Worm (Caenorhabditis elegans) whole organism, mixed stage, embryonic: Measurements from ENCODE around the gene B0244.7.
A peak's percentile ranks its signal among the peaks of the same experiment; 100 is the strongest.

ENCODE experiments used
- M03D4.4 ChIP-seq: sonication (generic microtip); optimal IDR thresholded peaks from 2 replicates; lab custom pipeline; 2017; ENCODE audit warnings: mild to moderate bottlenecking, missing genetic modification characterization, missing compliant biosample characterization
- bed-3 ChIP-seq: fragments of 200-800 bp; sonication (Bioruptor generic); optimal IDR thresholded peaks from 3 replicates; lab custom pipeline; 2018; ENCODE audit warnings: mild to moderate bottlenecking, missing genetic modification characterization, moderate library complexity, missing compliant biosample characterization
- blmp-1 ChIP-seq: fragments of 150-350 bp; optimal IDR thresholded peaks from 2 replicates; lab custom pipeline; 2014; ENCODE audit warnings: missing biosample characterization, missing genetic modification characterization
- ceh-39 ChIP-seq: fragments of 150-350 bp; optimal IDR thresholded peaks from 2 replicates; lab custom pipeline; 2014; ENCODE audit warnings: missing biosample characterization, missing genetic modification characterization
- ceh-83 ChIP-seq: fragments of 200-800 bp; sonication (Bioruptor generic); optimal IDR thresholded peaks from 2 replicates; lab custom pipeline; 2018; ENCODE audit warnings: mild to moderate bottlenecking, missing genetic modification characterization, missing compliant biosample characterization
- ces-1 ChIP-seq: fragments of 150-350 bp; optimal IDR thresholded peaks from 2 replicates; lab custom pipeline; 2014; ENCODE audit warnings: missing biosample characterization, missing genetic modification reagents, missing genetic modification characterization
- cnd-1 ChIP-seq: fragments of 200-800 bp; sonication (Bioruptor generic); optimal IDR thresholded peaks from 2 replicates; lab custom pipeline; 2018; ENCODE audit warnings: mild to moderate bottlenecking, missing genetic modification characterization, missing compliant biosample characterization
- drap-1 ChIP-seq: fragments of 200-800 bp; sonication (Bioruptor generic); optimal IDR thresholded peaks from 3 replicates; lab custom pipeline; 2018; ENCODE audit warnings: mild to moderate bottlenecking, missing genetic modification characterization, missing compliant biosample characterization
- elt-1 ChIP-seq: sonication (generic microtip); optimal IDR thresholded peaks from 2 replicates; lab custom pipeline; 2017; ENCODE audit warnings: missing genetic modification characterization, mild to moderate bottlenecking, missing compliant biosample characterization, antibody characterized with exemption, moderate library complexity, borderline replicate concordance; ENCODE audit not compliant: insufficient read depth
- elt-3 ChIP-seq: fragments of 150-350 bp; optimal IDR thresholded peaks from 2 replicates; lab custom pipeline; 2014; ENCODE audit warnings: missing biosample characterization, missing genetic modification characterization
- flh-1 ChIP-seq: fragments of 200-800 bp; sonication (Bioruptor generic); optimal IDR thresholded peaks from 2 replicates; lab custom pipeline; 2018; ENCODE audit warnings: mild to moderate bottlenecking, missing genetic modification characterization, moderate library complexity, missing compliant biosample characterization
- ham-2 ChIP-seq: fragments of 200-800 bp; sonication (Bioruptor generic); optimal IDR thresholded peaks from 2 replicates; lab custom pipeline; 2018; ENCODE audit warnings: mild to moderate bottlenecking, missing genetic modification characterization, missing compliant biosample characterization
- hlh-1 ChIP-seq: fragments of 150-350 bp; optimal IDR thresholded peaks from 2 replicates; lab custom pipeline; 2014; ENCODE audit warnings: missing biosample characterization, missing genetic modification reagents, missing genetic modification characterization
- lin-13 ChIP-seq: fragments of 150-350 bp; optimal IDR thresholded peaks from 2 replicates; lab custom pipeline; 2014; ENCODE audit warnings: missing biosample characterization, missing genetic modification characterization
- lin-32 ChIP-seq: fragments of 200-800 bp; sonication (Bioruptor generic); optimal IDR thresholded peaks from 2 replicates; lab custom pipeline; 2018; ENCODE audit warnings: mild to moderate bottlenecking, missing genetic modification characterization, missing compliant biosample characterization
- lsy-2 ChIP-seq: fragments of 150-350 bp; optimal IDR thresholded peaks from 2 replicates; lab custom pipeline; 2014; ENCODE audit warnings: missing biosample characterization, missing genetic modification characterization
- mab-5 ChIP-seq: fragments of 150-350 bp; optimal IDR thresholded peaks from 2 replicates; lab custom pipeline; 2014; ENCODE audit warnings: missing biosample characterization, missing genetic modification characterization
- mep-1 ChIP-seq: fragments of 150-350 bp; optimal IDR thresholded peaks from 2 replicates; lab custom pipeline; 2017; ENCODE audit warnings: missing biosample characterization, missing genetic modification reagents, missing genetic modification characterization, inconsistent platforms
- mls-2 ChIP-seq: sonication (generic microtip); optimal IDR thresholded peaks from 2 replicates; lab custom pipeline; 2016; ENCODE audit warnings: mild to moderate bottlenecking, missing genetic modification characterization, moderate library complexity, missing compliant biosample characterization
- nhr-12 ChIP-seq: fragments of 150-350 bp; optimal IDR thresholded peaks from 2 replicates; lab custom pipeline; 2014; ENCODE audit warnings: missing biosample characterization, missing genetic modification characterization
- nhr-2 ChIP-seq: fragments of 150-350 bp; optimal IDR thresholded peaks from 2 replicates; lab custom pipeline; 2014; ENCODE audit warnings: missing biosample characterization, missing genetic modification characterization
- nhr-237 ChIP-seq: fragments of 150-350 bp; optimal IDR thresholded peaks from 2 replicates; lab custom pipeline; 2014; ENCODE audit warnings: missing biosample characterization, missing genetic modification characterization
- nhr-28 ChIP-seq: fragments of 150-350 bp; optimal IDR thresholded peaks from 2 replicates; lab custom pipeline; 2014; ENCODE audit warnings: missing biosample characterization, missing genetic modification characterization
- nhr-76 ChIP-seq: sonication (generic microtip); optimal IDR thresholded peaks from 2 replicates; lab custom pipeline; 2017; ENCODE audit warnings: missing biosample characterization, missing genetic modification characterization
- pha-4 ChIP-seq: fragments of 150-350 bp; optimal IDR thresholded peaks from 2 replicates; lab custom pipeline; 2018; ENCODE audit warnings: missing biosample characterization, missing genetic modification reagents, missing genetic modification characterization
- sem-2 ChIP-seq: fragments of 200-800 bp; sonication (Bioruptor generic); optimal IDR thresholded peaks from 2 replicates; lab custom pipeline; 2018; ENCODE audit warnings: mild to moderate bottlenecking, missing genetic modification characterization, missing compliant biosample characterization
- snpc-4 ChIP-seq: fragments of 150-350 bp; optimal IDR thresholded peaks from 2 replicates; lab custom pipeline; 2014; ENCODE audit warnings: missing biosample characterization, missing genetic modification characterization
- sptf-1 ChIP-seq: sonication (generic microtip); optimal IDR thresholded peaks from 2 replicates; lab custom pipeline; 2017; ENCODE audit warnings: mild to moderate bottlenecking, missing genetic modification characterization, moderate library complexity, missing compliant biosample characterization
- tbx-8 ChIP-seq: fragments of 200-800 bp; sonication (Bioruptor generic); optimal IDR thresholded peaks from 2 replicates; lab custom pipeline; 2018; ENCODE audit warnings: mild to moderate bottlenecking, missing genetic modification characterization, moderate library complexity, missing compliant biosample characterization
- unc-120 ChIP-seq: sonication (generic microtip); optimal IDR thresholded peaks from 2 replicates; lab custom pipeline; 2017; ENCODE audit warnings: missing genetic modification characterization, missing compliant biosample characterization; ENCODE audit not compliant: poor library complexity, severe bottlenecking
- unc-39 ChIP-seq: fragments of 150-350 bp; optimal IDR thresholded peaks from 2 replicates; lab custom pipeline; 2014; ENCODE audit warnings: missing biosample characterization, missing genetic modification characterization
- zip-8 ChIP-seq: fragments of 150-350 bp; optimal IDR thresholded peaks from 2 replicates; lab custom pipeline; 2014; ENCODE audit warnings: missing biosample characterization, missing genetic modification characterization
- ztf-11 ChIP-seq: fragments of 150-350 bp; optimal IDR thresholded peaks from 2 replicates; lab custom pipeline; 2014; ENCODE audit warnings: missing biosample characterization, missing genetic modification characterization

The B0244.7 gene

DNA sequence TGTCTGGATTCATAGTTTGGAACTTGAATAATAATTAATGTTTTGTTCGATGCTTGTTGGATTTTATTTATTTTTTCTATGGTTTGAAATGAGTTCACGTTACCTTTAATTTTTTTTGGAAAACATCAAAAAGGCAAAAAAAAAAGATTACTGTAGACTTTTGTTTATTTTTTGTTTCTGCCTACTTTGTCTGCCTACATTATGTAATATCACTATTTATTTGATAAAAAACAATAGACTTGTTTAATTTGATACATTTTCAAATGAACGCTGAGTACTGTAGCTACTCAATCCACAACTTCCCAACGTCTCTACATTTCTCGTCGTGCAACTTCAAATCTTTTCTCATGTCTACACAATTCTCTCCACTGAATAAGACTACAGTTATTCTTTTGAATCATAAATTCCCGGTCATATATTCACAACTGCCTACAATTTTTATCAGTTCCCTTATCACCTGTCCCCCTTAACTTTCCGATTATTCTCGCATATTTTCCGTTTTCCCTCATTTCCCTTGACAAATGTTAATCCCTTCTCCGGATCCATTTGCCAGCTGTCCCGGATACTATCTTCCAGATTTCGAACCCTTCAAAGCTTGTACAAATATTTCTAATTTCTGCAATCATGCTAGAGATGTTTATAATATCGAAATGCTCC is at the start of gene B0244.7, which contains the start of gene B0244.9:
TSS of gene B0244.7 (plus strand) at position 522 of the 657 bp plus-strand sequence.
TSS of gene B0244.9 (minus strand) at position 51 of the 657 bp plus-strand sequence.
- no peak for TF ChIP-seq unc-39 (tag; lab: Kevin White, UChicago)
- TF ChIP-seq sptf-1 (tag; lab: Kevin White, UChicago), result no peak
- no peak for TF ChIP-seq lsy-2 (tag; lab: Kevin White, UChicago)
- no peak for TF ChIP-seq zip-8 (tag; lab: Kevin White, UChicago)
- no peak for TF ChIP-seq ham-2 (GFP tag; lab: Kevin White, UChicago)
- TF ChIP-seq ces-1 (GFP tag; lab: Kevin White, UChicago), result no peak
- TF ChIP-seq nhr-76, result no peak
- no peak for TF ChIP-seq tbx-8 (GFP tag; lab: Kevin White, UChicago)
- TF ChIP-seq nhr-28 (tag; lab: Kevin White, UChicago), result no peak
- no peak for TF ChIP-seq hlh-1
- no peak for TF ChIP-seq elt-1 (tag; lab: Kevin White, UChicago)
- no peak for TF ChIP-seq ceh-39 (tag; lab: Kevin White, UChicago)

DNA sequence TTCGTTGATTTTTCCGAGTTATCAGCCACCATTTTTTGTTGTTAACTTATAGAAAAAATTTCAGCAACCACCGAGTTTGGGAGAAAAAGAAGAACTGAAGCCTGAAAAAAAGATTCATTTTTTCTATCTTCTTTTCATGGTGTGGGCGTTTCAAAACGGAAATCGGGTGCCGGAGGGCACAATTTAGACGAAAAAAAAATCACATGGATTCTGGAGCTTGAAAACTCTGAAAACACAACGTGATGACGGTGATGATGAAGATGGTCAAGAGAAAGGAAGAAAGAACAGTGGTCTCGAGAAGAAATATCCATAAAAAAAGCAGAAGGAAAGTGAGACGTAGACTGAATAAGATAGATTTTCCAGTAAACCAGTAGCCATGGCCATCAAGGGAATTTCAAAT is 47.3 kb upstream of the B0244.7 start, which contains the start of gene rcan-1:
TSS of gene rcan-1 (minus strand) at position 101 of the 400 bp plus-strand sequence.
- TF ChIP-seq mep-1 (no peak), unc-120 (tag; lab: Kevin White, UChicago) (no peak)

DNA sequence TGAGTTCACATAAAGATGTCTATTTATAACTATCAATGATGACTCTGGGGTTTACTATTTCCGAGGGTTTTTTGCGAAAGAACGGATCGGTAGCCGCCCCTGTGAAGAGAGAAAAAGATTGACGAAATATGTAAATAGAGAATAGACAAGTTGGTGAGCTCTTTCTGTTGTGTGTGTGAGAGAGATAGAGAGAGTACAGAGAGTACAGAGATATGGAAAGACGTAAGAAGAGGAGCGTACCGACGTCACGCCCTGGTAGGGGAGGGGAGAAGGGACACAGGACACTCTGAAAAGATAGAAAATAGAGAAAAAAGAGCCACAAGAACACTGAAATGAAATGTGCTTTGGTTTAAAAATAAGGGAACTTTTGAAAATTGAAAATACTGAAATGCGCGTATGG is 43.1 kb upstream of the B0244.7 start:
- TF ChIP-seq blmp-1 (tag; lab: Kevin White, UChicago), result no peak
- no peak for TF ChIP-seq sptf-1 (tag; lab: Kevin White, UChicago)
- no peak for TF ChIP-seq nhr-2 (tag; lab: Kevin White, UChicago)
- no peak for TF ChIP-seq mab-5
- no peak for TF ChIP-seq ceh-83
- no peak for TF ChIP-seq bed-3 (GFP tag; lab: Kevin White, UChicago)
- no peak for TF ChIP-seq drap-1 (GFP tag; lab: Kevin White, UChicago)
- no peak for TF ChIP-seq cnd-1 (tag; lab: Kevin White, UChicago)
- no peak for TF ChIP-seq elt-3 (tag; lab: Kevin White, UChicago)
- no peak for TF ChIP-seq zip-8 (tag; lab: Kevin White, UChicago)
- TF ChIP-seq ham-2 (GFP tag; lab: Kevin White, UChicago), result no peak
- no peak for TF ChIP-seq ztf-11
- peak; percentile 75 for TF ChIP-seq pha-4 (tag; lab: Kevin White, UChicago)
- peak; percentile 33 for TF ChIP-seq lsy-2 (tag; lab: Kevin White, UChicago)
- no peak for TF ChIP-seq flh-1 (GFP tag; lab: Kevin White, UChicago)
- TF ChIP-seq nhr-237, result no peak
- TF ChIP-seq mep-1, result no peak
- TF ChIP-seq ces-1 (GFP tag; lab: Kevin White, UChicago), result peak; percentile 27
- no peak for TF ChIP-seq elt-1 (tag; lab: Kevin White, UChicago)
- TF ChIP-seq snpc-4 (tag; lab: Kevin White, UChicago), result no peak
- TF ChIP-seq, all 35 proteins: peak for 3

DNA sequence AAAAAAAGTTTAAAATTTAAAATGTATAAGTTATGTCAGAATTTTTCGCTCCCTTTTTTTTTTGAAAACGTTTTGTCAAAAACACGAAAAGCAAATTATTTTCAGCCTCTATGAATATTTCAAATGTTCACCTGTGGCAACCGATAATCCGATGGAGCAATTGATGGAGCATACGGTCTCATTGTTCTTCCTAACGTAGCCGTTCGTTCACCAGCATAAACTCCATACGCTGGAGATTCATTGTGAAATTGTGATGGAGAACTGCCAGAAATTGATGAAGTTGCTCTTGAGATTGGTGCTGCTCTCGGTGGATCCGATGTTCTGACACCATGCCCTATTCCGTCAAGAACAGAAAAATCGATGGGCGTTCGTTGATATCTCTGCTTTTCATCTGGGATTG is 39.5 kb upstream of the B0244.7 start:
- no peak for TF ChIP-seq elt-3 (tag; lab: Kevin White, UChicago)
- TF ChIP-seq sptf-1 (tag; lab: Kevin White, UChicago), result no peak
- TF ChIP-seq nhr-2 (tag; lab: Kevin White, UChicago), result no peak

DNA sequence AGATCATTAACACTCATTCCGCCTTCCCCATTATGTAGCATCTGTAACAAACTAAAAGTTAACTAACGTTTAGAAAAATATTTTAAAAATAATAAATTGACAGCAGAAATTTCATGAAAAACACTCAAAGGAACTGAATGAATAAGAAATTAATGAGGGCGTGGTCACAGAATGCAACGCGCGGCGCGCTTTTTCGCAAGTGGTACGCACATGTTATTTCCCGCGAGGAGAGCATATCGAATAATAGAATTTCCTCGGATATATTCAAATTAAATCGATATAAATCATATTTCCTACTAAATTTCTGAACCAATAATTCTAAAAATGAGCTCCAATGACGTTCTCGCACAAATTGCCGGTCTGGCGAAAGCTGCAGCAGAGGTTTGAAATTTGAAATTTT is 38.6 kb upstream of the B0244.7 start, which contains the start of the genes abi-1 and arle-14:
TSS of gene abi-1 (minus strand) at position 51 of the 400 bp plus-strand sequence.
TSS of gene arle-14 (plus strand) at position 217 of the 400 bp plus-strand sequence.
- TF ChIP-seq blmp-1 (tag; lab: Kevin White, UChicago), result no peak
- no peak for TF ChIP-seq pha-4 (tag; lab: Kevin White, UChicago)
- TF ChIP-seq M03D4.4, result no peak
- TF ChIP-seq lsy-2 (tag; lab: Kevin White, UChicago), result peak; percentile 10
- TF ChIP-seq mep-1, result peak; percentile 31
- TF ChIP-seq ces-1 (GFP tag; lab: Kevin White, UChicago), result peak; percentile 76
- TF ChIP-seq sem-2 (GFP tag; lab: Kevin White, UChicago), result no peak
- TF ChIP-seq unc-120 (tag; lab: Kevin White, UChicago), result no peak
- no peak for TF ChIP-seq hlh-1
- no peak for TF ChIP-seq bed-3 (GFP tag; lab: Kevin White, UChicago)
- no peak for TF ChIP-seq lin-13 (tag; lab: Kevin White, UChicago)
- no peak for TF ChIP-seq nhr-28 (tag; lab: Kevin White, UChicago)
- no peak for TF ChIP-seq nhr-12 (tag; lab: Kevin White, UChicago)
- no peak for TF ChIP-seq nhr-237
- TF ChIP-seq tbx-8 (GFP tag; lab: Kevin White, UChicago), result no peak
- TF ChIP-seq snpc-4 (tag; lab: Kevin White, UChicago), result no peak
- no peak for TF ChIP-seq zip-8 (tag; lab: Kevin White, UChicago)
- TF ChIP-seq ztf-11, result no peak
- TF ChIP-seq lin-32 (GFP tag; lab: Kevin White, UChicago), result no peak
- TF ChIP-seq elt-3 (tag; lab: Kevin White, UChicago), result no peak
- TF ChIP-seq ceh-39 (tag; lab: Kevin White, UChicago), result no peak
- no peak for TF ChIP-seq mab-5
- no peak for TF ChIP-seq mls-2
- peak; percentile 19 for TF ChIP-seq sptf-1 (tag; lab: Kevin White, UChicago)
- no peak for TF ChIP-seq nhr-76
- no peak for TF ChIP-seq drap-1 (GFP tag; lab: Kevin White, UChicago)
